Worm (Caenorhabditis elegans): ENCODE data around the gene Y53F4B.23.

Y53F4B.23 gene

DNA sequence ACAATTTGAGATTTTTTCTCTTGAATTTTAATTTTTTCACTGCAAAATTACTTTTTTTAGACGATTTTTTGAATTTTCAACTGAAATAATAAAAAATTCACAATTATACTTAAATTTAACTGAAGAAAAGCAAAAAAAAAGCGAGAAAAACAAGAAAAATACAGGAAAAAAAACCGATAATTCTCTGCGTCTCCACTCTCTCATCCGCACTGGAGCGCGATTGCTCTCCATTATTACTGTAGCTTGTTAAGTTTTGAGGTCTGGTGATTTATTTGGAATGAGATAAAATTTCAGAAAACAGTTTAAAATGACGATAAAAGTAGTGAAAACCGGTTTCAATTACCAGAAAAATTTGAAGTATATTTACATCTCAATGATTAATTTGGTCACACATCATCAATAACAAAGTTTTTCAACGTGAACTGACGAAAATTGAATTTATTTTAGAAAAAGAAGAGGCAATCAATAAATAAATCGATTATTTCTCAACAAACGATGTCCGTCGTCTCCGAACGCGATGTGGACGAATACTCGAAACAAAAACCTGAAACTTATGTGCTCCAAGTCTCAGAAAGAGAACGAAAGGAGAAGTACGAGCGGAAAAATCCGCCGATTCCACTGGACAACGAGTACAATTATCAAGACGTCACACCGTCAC lies 47.4 kb upstream of the Y53F4B.23 start, which contains the start of gene Y53F4B.19:
Gene Y53F4B.19 (plus strand): TSS at position 157 of the 658 bp plus-strand sequence.
- TF ChIP-seq nhr-76 (tag; optimal IDR thresholded peaks at IDR 0.05), result no peak
- TF ChIP-seq lin-38 (GFP tag; IDR thresholded peaks at IDR 0.05), result peak; percentile 93
- peak; percentile 86 for TF ChIP-seq aha-1 (tag)
- TF ChIP-seq unc-130 (GFP tag; optimal IDR thresholded peaks at IDR 0.05), result peak; percentile 44
- no peak for TF ChIP-seq T26A8.4 (GFP tag; IDR thresholded peaks at IDR 0.05)
- TF ChIP-seq dpl-1 (GFP tag; optimal IDR thresholded peaks at IDR 0.05), result no peak
- peak in 1 of 2 experiments; percentile 96 for TF ChIP-seq unc-62 (GFP tag; optimal IDR thresholded peaks at IDR 0.05 in 1 of 2)
- no peak for TF ChIP-seq unc-62 (tag; optimal IDR thresholded peaks at IDR 0.05)
- no peak for TF ChIP-seq Y75B8A.6 (GFP tag; IDR thresholded peaks at IDR 0.05)

DNA sequence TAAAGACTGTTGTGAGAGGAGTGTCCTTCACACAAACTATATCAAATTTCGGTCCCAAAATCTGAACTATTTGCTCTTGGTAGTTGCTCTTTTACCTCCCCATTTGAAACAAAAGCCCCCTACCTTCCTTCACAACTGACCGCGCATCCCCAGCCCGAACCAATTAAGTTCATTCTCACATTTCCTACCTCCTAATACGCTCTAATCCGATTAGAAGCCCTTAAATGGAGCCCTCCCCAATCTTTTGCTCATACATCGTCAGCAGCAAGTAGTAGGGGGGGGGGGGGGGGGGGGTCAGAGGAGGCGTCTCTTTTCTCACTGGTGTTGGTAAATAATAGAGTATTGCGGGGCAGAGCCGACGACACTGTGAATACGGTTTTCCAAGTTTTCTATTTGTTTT lies 43.8 kb upstream of the Y53F4B.23 start:
- TF ChIP-seq aha-1 (tag), result peak; percentile 43
- no peak for TF ChIP-seq fkh-10 (GFP tag; optimal IDR thresholded peaks at IDR 0.05)
- TF ChIP-seq mep-1 (tag; optimal IDR thresholded peaks at IDR 0.05), result no peak
- TF ChIP-seq nhr-102 (tag; optimal IDR thresholded peaks at IDR 0.05), result no peak
- TF ChIP-seq aly-2 (tag; optimal IDR thresholded peaks at IDR 0.05), result no peak
- no peak for TF ChIP-seq duxl-1 (tag; optimal IDR thresholded peaks at IDR 0.05; ENCODE audit: poor library complexity)
- no peak for TF ChIP-seq nhr-77 (tag; optimal IDR thresholded peaks at IDR 0.05)
- no peak for TF ChIP-seq pqm-1 (tag; optimal IDR thresholded peaks at IDR 0.05)

DNA sequence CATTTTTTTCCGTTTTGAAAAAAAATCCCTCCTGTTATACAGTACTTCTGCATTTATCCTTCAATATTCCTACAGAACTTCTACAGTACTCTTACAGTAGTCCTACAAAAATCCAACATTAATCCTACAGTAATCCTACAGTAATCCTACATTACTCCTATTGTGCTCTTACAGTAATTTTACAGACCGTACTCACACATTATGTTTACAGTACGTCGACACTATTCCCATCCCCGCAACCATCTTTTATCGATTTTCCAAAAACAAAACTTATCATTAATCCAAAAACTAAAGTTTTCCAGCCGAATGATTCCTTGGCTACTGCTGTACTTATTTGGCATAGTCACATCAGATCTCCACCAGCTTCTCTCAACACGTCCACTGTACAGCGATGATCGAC lies 40.1 kb upstream of the Y53F4B.23 start, which contains the start of gene Y53F4B.20:
Gene Y53F4B.20 (plus strand): TSS at position 301 of the 400 bp plus-strand sequence.
- no peak for TF ChIP-seq Y105C5A.15 (GFP tag; IDR thresholded peaks at IDR 0.05)
- no peak for TF ChIP-seq ama-1 (optimal IDR thresholded peaks at IDR 0.05)
- no peak for TF ChIP-seq attf-4 (tag; optimal IDR thresholded peaks at IDR 0.05)
- no peak for TF ChIP-seq dve-1 (tag; optimal IDR thresholded peaks at IDR 0.05; ENCODE audit: insufficient read depth)
- TF ChIP-seq pha-4 (GFP tag; IDR thresholded peaks at IDR 0.05), result no peak
- TF ChIP-seq pha-4 (tag; optimal IDR thresholded peaks at IDR 0.05), result no peak
- no peak for TF ChIP-seq arid-1 (GFP tag; conservative IDR thresholded peaks at IDR 0.05)
- TF ChIP-seq vab-7 (GFP tag; IDR thresholded peaks at IDR 0.05), result no peak
- no peak for TF ChIP-seq mdt-29 (GFP tag; IDR thresholded peaks at IDR 0.05)
- no peak for TF ChIP-seq zip-2 (tag; optimal IDR thresholded peaks at IDR 0.05)
- no peak for TF ChIP-seq lim-7 (GFP tag; IDR thresholded peaks at IDR 0.05)
- no peak for TF ChIP-seq aly-2 (tag; optimal IDR thresholded peaks at IDR 0.05)
- TF ChIP-seq zfp-2 (tag; optimal IDR thresholded peaks at IDR 0.05), result no peak
- TF ChIP-seq ceh-20 (GFP tag; IDR thresholded peaks at IDR 0.05), result no peak
- no peak for TF ChIP-seq php-3 (GFP tag; IDR thresholded peaks at IDR 0.05)
- TF ChIP-seq daf-16 (GFP tag; optimal IDR thresholded peaks at IDR 0.05), result no peak
- no peak for TF ChIP-seq daf-16 (tag; optimal IDR thresholded peaks at IDR 0.05)
- TF ChIP-seq zag-1 (tag; optimal IDR thresholded peaks at IDR 0.05), result no peak
- TF ChIP-seq hlh-30 (tag; optimal IDR thresholded peaks at IDR 0.05; ENCODE audit: insufficient read depth), result no peak
- TF ChIP-seq unc-130 (GFP tag; optimal IDR thresholded peaks at IDR 0.05), result no peak
- TF ChIP-seq lin-15B (tag; optimal IDR thresholded peaks at IDR 0.05), result no peak

DNA sequence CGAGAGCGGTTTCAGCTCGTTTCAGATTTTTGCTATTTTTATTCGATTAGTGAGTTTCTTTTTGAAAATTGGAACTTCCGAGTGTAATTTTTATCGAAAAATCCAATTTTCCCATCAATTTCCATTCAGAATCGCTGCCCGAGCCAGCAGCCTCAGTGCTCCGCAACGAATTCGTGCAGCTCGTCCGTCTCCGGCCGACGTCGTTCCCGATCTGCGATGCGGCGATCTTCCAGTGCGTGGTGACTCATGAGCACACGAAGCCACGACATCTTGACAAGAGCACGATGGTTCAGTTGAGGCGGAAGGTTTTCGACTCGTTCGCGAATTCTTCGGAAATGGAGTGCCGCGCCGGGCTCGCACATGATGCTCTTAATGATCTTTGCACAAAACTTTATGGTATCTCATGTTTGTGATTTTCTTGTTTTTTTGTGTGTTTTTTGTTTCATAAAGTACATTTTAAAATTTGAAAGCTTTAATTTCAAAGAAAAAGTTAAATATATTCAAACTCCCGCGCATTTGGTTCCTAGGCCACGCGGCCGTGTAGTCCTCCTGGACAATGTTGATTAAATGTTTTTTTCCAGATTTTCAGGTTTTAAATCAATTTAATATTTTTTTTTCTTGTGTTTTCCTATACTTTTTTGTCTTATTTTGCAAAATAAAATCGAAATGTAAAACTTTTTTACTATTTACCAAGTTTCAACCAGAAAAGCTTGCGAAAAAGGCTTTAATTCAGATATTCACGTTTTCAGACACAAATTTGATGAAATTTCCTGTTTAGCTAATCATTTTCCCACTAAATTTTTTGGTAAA lies 35.0 kb upstream of the Y53F4B.23 start:
- TF ChIP-seq F49E8.2 (tag; optimal IDR thresholded peaks at IDR 0.05; ENCODE audit: borderline replicate concordance) (peak; percentile 26), dpl-1 (GFP tag; optimal IDR thresholded peaks at IDR 0.05) (peak; percentile 92), snpc-1.2 (GFP tag; IDR thresholded peaks at IDR 0.05) (no peak), ceh-62 (tag; optimal IDR thresholded peaks at IDR 0.05) (no peak), hmg-1.1 (GFP tag; IDR thresholded peaks at IDR 0.05) (0 out of 2 replicates have a peak, but pooled peaks have one; percentile 8), unc-62 (GFP tag; optimal IDR thresholded peaks at IDR 0.05 in 1 of 2) (peak in 1 of 2 experiments; percentile 94), unc-62 (tag; optimal IDR thresholded peaks at IDR 0.05) (no peak), ZK546.5 (tag; optimal IDR thresholded peaks at IDR 0.05) (no peak), F37D6.2 (tag; optimal IDR thresholded peaks at IDR 0.05) (peak; percentile 8), rbr-2 (tag; optimal IDR thresholded peaks at IDR 0.05) (peak; percentile 2), mes-2 (tag; optimal IDR thresholded peaks at IDR 0.05; ENCODE audit: poor library complexity, severe bottlenecking) (peak; percentile 98), dmd-6 (GFP tag; IDR thresholded peaks at IDR 0.05) (peak; percentile 54), hlh-11 (tag; optimal IDR thresholded peaks at IDR 0.05) (no peak), hif-1 (tag; optimal IDR thresholded peaks at IDR 0.05) (peak in 1 of 2 experiments; percentile 70)
